Worm (Caenorhabditis elegans): ENCODE data around the gene cky-1.

Gene cky-1

ce11 chrV:12736166-12736753 lies at the start of gene cky-1:
cky-1 (plus strand) TSS chrV:12736703.
- no peak for TF ChIP-seq unc-62 (GFP tag; optimal IDR thresholded peaks at IDR 0.05)

- TF ChIP-seq unc-62 (GFP tag; optimal IDR thresholded peaks at IDR 0.05), result no peak
Observed at ce11 chrV:12695155-12695554, 41.3 kb upstream of the cky-1 start, which contains the start of gene parn-1. parn-1 (minus strand) TSS chrV:12695255.

ce11 chrV:12695968-12696367 lies 40.5 kb upstream of the cky-1 start, which contains the start of gene K10C8.4:
K10C8.4 (plus strand) TSS chrV:12696268.
- no peak for TF ChIP-seq unc-62 (GFP tag; optimal IDR thresholded peaks at IDR 0.05)

ce11 chrV:12696790-12697189 lies 39.7 kb upstream of the cky-1 start:
- no peak for TF ChIP-seq unc-62 (GFP tag; optimal IDR thresholded peaks at IDR 0.05)

ce11 chrV:12697364-12697901 lies 39.1 kb upstream of the cky-1 start, which contains the start of gene istr-1:
istr-1 (plus strand) TSS chrV:12697858.
- TF ChIP-seq unc-62 (GFP tag; optimal IDR thresholded peaks at IDR 0.05), result no peak

- TF ChIP-seq unc-62 (GFP tag; optimal IDR thresholded peaks at IDR 0.05), result no peak
Observed at ce11 chrV:12701613-12702012, 34.9 kb upstream of the cky-1 start.

- no peak for TF ChIP-seq unc-62 (GFP tag; optimal IDR thresholded peaks at IDR 0.05)
Observed at ce11 chrV:12704077-12704476, 32.4 kb upstream of the cky-1 start, which contains the start of gene R11D1.1. R11D1.1 (plus strand) TSS chrV:12704377.

- no peak for TF ChIP-seq unc-62 (GFP tag; optimal IDR thresholded peaks at IDR 0.05)
Observed at ce11 chrV:12706511-12706910, 30.0 kb upstream of the cky-1 start.

- no peak for TF ChIP-seq unc-62 (GFP tag; optimal IDR thresholded peaks at IDR 0.05)
Observed at ce11 chrV:12708305-12708704, 28.2 kb upstream of the cky-1 start, which contains the start of gene R11D1.2. R11D1.2 (plus strand) TSS chrV:12708605.

ce11 chrV:12711999-12712398 lies 24.5 kb upstream of the cky-1 start, which contains the start of gene R11D1.3:
R11D1.3 (minus strand) TSS chrV:12712099.
- no peak for TF ChIP-seq unc-62 (GFP tag; optimal IDR thresholded peaks at IDR 0.05)

- TF ChIP-seq unc-62 (GFP tag; optimal IDR thresholded peaks at IDR 0.05), result no peak
Observed at ce11 chrV:12714120-12714519, 22.4 kb upstream of the cky-1 start, which contains the start of gene R11D1.4. R11D1.4 (minus strand) TSS chrV:12714220.

- TF ChIP-seq unc-62 (GFP tag; optimal IDR thresholded peaks at IDR 0.05), result no peak
Observed at ce11 chrV:12716447-12716846, 20.1 kb upstream of the cky-1 start, which contains the start of gene str-178. str-178 (minus strand) TSS chrV:12716547.

- no peak for TF ChIP-seq unc-62 (GFP tag; optimal IDR thresholded peaks at IDR 0.05)
Observed at ce11 chrV:12718622-12719021, 17.9 kb upstream of the cky-1 start, which contains the start of gene str-181. str-181 (minus strand) TSS chrV:12718722.

- no peak for TF ChIP-seq unc-62 (GFP tag; optimal IDR thresholded peaks at IDR 0.05)
Observed at ce11 chrV:12719713-12720112, 16.8 kb upstream of the cky-1 start, which contains the start of gene R11D1.7. R11D1.7 (plus strand) TSS chrV:12720013.

- no peak for TF ChIP-seq unc-62 (GFP tag; optimal IDR thresholded peaks at IDR 0.05)
Observed at ce11 chrV:12725893-12726292, 10.6 kb upstream of the cky-1 start, which contains the start of gene R11D1.12. R11D1.12 (minus strand) TSS chrV:12725993.

ce11 chrV:12727104-12727637 lies 9.3 kb upstream of the cky-1 start, which contains the start of gene R11D1.13:
R11D1.13 (plus strand) TSS chrV:12727154.
- no peak for TF ChIP-seq unc-62 (GFP tag; optimal IDR thresholded peaks at IDR 0.05)
